Worm (Caenorhabditis elegans) whole organism, mixed stage, embryonic: ENCODE measurements around the gene ama-1.

Experiments used
- ceh-43 ChIP-seq: fragments of 200-800 bp; sonication (Bioruptor generic); optimal IDR thresholded peaks from 2 replicates; lab custom pipeline; 2018; ENCODE audit warnings: mild to moderate bottlenecking, missing genetic modification characterization, moderate library complexity, missing compliant biosample characterization
- elt-3 ChIP-seq: fragments of 150-350 bp; optimal IDR thresholded peaks from 2 replicates; lab custom pipeline; 2014; ENCODE audit warnings: missing biosample characterization, missing genetic modification characterization
- nhr-237 ChIP-seq: fragments of 150-350 bp; optimal IDR thresholded peaks from 2 replicates; lab custom pipeline; 2014; ENCODE audit warnings: missing biosample characterization, missing genetic modification characterization
- nhr-28 ChIP-seq: fragments of 150-350 bp; optimal IDR thresholded peaks from 2 replicates; lab custom pipeline; 2014; ENCODE audit warnings: missing biosample characterization, missing genetic modification characterization
- sem-2 ChIP-seq: fragments of 200-800 bp; sonication (Bioruptor generic); optimal IDR thresholded peaks from 2 replicates; lab custom pipeline; 2018; ENCODE audit warnings: mild to moderate bottlenecking, missing genetic modification characterization, missing compliant biosample characterization
- ztf-11 ChIP-seq: fragments of 150-350 bp; optimal IDR thresholded peaks from 2 replicates; lab custom pipeline; 2014; ENCODE audit warnings: missing biosample characterization, missing genetic modification characterization

DNA sequence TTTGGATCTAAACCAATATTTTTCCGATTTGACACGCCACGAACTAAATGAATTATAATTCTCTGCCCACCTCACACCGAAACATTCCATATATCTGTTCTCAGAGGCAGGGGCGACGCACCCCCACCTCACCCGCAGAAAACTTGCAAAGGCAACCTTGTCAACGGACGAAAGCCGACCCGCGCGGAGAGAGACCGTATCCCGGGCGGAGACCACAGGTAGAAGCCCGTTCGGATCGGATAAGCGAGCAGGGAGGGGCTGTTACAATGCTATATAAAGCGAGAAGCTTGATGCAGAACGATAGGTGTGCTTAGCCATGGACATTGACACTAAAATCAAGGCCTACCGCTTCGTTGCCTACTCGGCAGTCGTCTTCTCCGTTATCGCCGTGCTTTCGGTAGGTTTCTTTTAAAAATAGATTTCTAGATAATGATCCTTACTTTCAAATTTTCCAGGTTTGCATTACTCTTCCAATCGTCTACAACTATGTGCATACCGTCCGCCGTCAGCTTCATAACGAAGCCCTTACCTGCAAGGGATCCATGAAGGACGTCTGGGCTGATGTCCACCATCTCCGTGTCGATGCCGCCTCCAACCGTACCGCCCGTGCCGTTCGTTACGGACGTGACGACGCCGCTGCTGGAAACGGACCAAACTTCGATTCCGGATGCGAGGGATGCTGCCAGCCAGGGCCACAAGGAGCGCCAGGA lies 12.4 kb upstream of the ama-1 start, which contains the start of the genes zipt-2.2 and dpy-13:
- TF ChIP-seq ceh-43 (no peak), sem-2 (GFP tag; lab: Kevin White, UChicago) (no peak), ztf-11 (no peak), nhr-28 (tag; lab: Kevin White, UChicago) (no peak), nhr-237 (no peak), elt-3 (no peak)
